Worm (Caenorhabditis elegans) whole organism, mixed stage, embryonic: ENCODE results near the gene srh-207.
"Not testable (repeated sequence)": the region's sequence is repeated elsewhere in the genome, so short reads cannot be mapped to it uniquely, and the experiment has no call there.

Experiments used
- M03D4.4 ChIP-seq: sonication (generic microtip); optimal IDR thresholded peaks from 2 replicates; lab custom pipeline; 2017; ENCODE audit warnings: mild to moderate bottlenecking, missing genetic modification characterization, missing compliant biosample characterization
- bed-3 ChIP-seq: fragments of 200-800 bp; sonication (Bioruptor generic); optimal IDR thresholded peaks from 3 replicates; lab custom pipeline; 2018; ENCODE audit warnings: mild to moderate bottlenecking, missing genetic modification characterization, moderate library complexity, missing compliant biosample characterization
- blmp-1 ChIP-seq: fragments of 150-350 bp; optimal IDR thresholded peaks from 2 replicates; lab custom pipeline; 2014; ENCODE audit warnings: missing biosample characterization, missing genetic modification characterization
- ceh-39 ChIP-seq: fragments of 150-350 bp; optimal IDR thresholded peaks from 2 replicates; lab custom pipeline; 2014; ENCODE audit warnings: missing biosample characterization, missing genetic modification characterization
- ceh-43 ChIP-seq: fragments of 200-800 bp; sonication (Bioruptor generic); optimal IDR thresholded peaks from 2 replicates; lab custom pipeline; 2018; ENCODE audit warnings: mild to moderate bottlenecking, missing genetic modification characterization, moderate library complexity, missing compliant biosample characterization
- ceh-83 ChIP-seq: fragments of 200-800 bp; sonication (Bioruptor generic); optimal IDR thresholded peaks from 2 replicates; lab custom pipeline; 2018; ENCODE audit warnings: mild to moderate bottlenecking, missing genetic modification characterization, missing compliant biosample characterization
- ces-1 ChIP-seq: fragments of 150-350 bp; optimal IDR thresholded peaks from 2 replicates; lab custom pipeline; 2014; ENCODE audit warnings: missing biosample characterization, missing genetic modification reagents, missing genetic modification characterization
- cnd-1 ChIP-seq: fragments of 200-800 bp; sonication (Bioruptor generic); optimal IDR thresholded peaks from 2 replicates; lab custom pipeline; 2018; ENCODE audit warnings: mild to moderate bottlenecking, missing genetic modification characterization, missing compliant biosample characterization
- drap-1 ChIP-seq: fragments of 200-800 bp; sonication (Bioruptor generic); optimal IDR thresholded peaks from 3 replicates; lab custom pipeline; 2018; ENCODE audit warnings: mild to moderate bottlenecking, missing genetic modification characterization, missing compliant biosample characterization
- elt-1 ChIP-seq: sonication (generic microtip); optimal IDR thresholded peaks from 2 replicates; lab custom pipeline; 2017; ENCODE audit warnings: missing genetic modification characterization, mild to moderate bottlenecking, missing compliant biosample characterization, antibody characterized with exemption, moderate library complexity, borderline replicate concordance; ENCODE audit not compliant: insufficient read depth
- elt-3 ChIP-seq: fragments of 150-350 bp; optimal IDR thresholded peaks from 2 replicates; lab custom pipeline; 2014; ENCODE audit warnings: missing biosample characterization, missing genetic modification characterization
- flh-1 ChIP-seq: fragments of 200-800 bp; sonication (Bioruptor generic); optimal IDR thresholded peaks from 2 replicates; lab custom pipeline; 2018; ENCODE audit warnings: mild to moderate bottlenecking, missing genetic modification characterization, moderate library complexity, missing compliant biosample characterization
- ham-2 ChIP-seq: fragments of 200-800 bp; sonication (Bioruptor generic); optimal IDR thresholded peaks from 2 replicates; lab custom pipeline; 2018; ENCODE audit warnings: mild to moderate bottlenecking, missing genetic modification characterization, missing compliant biosample characterization
- hlh-1 ChIP-seq: fragments of 150-350 bp; optimal IDR thresholded peaks from 2 replicates; lab custom pipeline; 2014; ENCODE audit warnings: missing biosample characterization, missing genetic modification reagents, missing genetic modification characterization
- lin-13 ChIP-seq: fragments of 150-350 bp; optimal IDR thresholded peaks from 2 replicates; lab custom pipeline; 2014; ENCODE audit warnings: missing biosample characterization, missing genetic modification characterization
- lin-32 ChIP-seq: fragments of 200-800 bp; sonication (Bioruptor generic); optimal IDR thresholded peaks from 2 replicates; lab custom pipeline; 2018; ENCODE audit warnings: mild to moderate bottlenecking, missing genetic modification characterization, missing compliant biosample characterization
- lsy-2 ChIP-seq: fragments of 150-350 bp; optimal IDR thresholded peaks from 2 replicates; lab custom pipeline; 2014; ENCODE audit warnings: missing biosample characterization, missing genetic modification characterization
- mab-5 ChIP-seq: fragments of 150-350 bp; optimal IDR thresholded peaks from 2 replicates; lab custom pipeline; 2014; ENCODE audit warnings: missing biosample characterization, missing genetic modification characterization
- mep-1 ChIP-seq: fragments of 150-350 bp; optimal IDR thresholded peaks from 2 replicates; lab custom pipeline; 2017; ENCODE audit warnings: missing biosample characterization, missing genetic modification reagents, missing genetic modification characterization, inconsistent platforms
- mls-2 ChIP-seq: sonication (generic microtip); optimal IDR thresholded peaks from 2 replicates; lab custom pipeline; 2016; ENCODE audit warnings: mild to moderate bottlenecking, missing genetic modification characterization, moderate library complexity, missing compliant biosample characterization
- nhr-12 ChIP-seq: fragments of 150-350 bp; optimal IDR thresholded peaks from 2 replicates; lab custom pipeline; 2014; ENCODE audit warnings: missing biosample characterization, missing genetic modification characterization
- nhr-2 ChIP-seq: fragments of 150-350 bp; optimal IDR thresholded peaks from 2 replicates; lab custom pipeline; 2014; ENCODE audit warnings: missing biosample characterization, missing genetic modification characterization
- nhr-237 ChIP-seq: fragments of 150-350 bp; optimal IDR thresholded peaks from 2 replicates; lab custom pipeline; 2014; ENCODE audit warnings: missing biosample characterization, missing genetic modification characterization
- nhr-28 ChIP-seq: fragments of 150-350 bp; optimal IDR thresholded peaks from 2 replicates; lab custom pipeline; 2014; ENCODE audit warnings: missing biosample characterization, missing genetic modification characterization
- nhr-76 ChIP-seq: sonication (generic microtip); optimal IDR thresholded peaks from 2 replicates; lab custom pipeline; 2017; ENCODE audit warnings: missing biosample characterization, missing genetic modification characterization
- pha-4 ChIP-seq: fragments of 150-350 bp; optimal IDR thresholded peaks from 2 replicates; lab custom pipeline; 2018; ENCODE audit warnings: missing biosample characterization, missing genetic modification reagents, missing genetic modification characterization
- sem-2 ChIP-seq: fragments of 200-800 bp; sonication (Bioruptor generic); optimal IDR thresholded peaks from 2 replicates; lab custom pipeline; 2018; ENCODE audit warnings: mild to moderate bottlenecking, missing genetic modification characterization, missing compliant biosample characterization
- sptf-1 ChIP-seq: sonication (generic microtip); optimal IDR thresholded peaks from 2 replicates; lab custom pipeline; 2017; ENCODE audit warnings: mild to moderate bottlenecking, missing genetic modification characterization, moderate library complexity, missing compliant biosample characterization
- tbx-8 ChIP-seq: fragments of 200-800 bp; sonication (Bioruptor generic); optimal IDR thresholded peaks from 2 replicates; lab custom pipeline; 2018; ENCODE audit warnings: mild to moderate bottlenecking, missing genetic modification characterization, moderate library complexity, missing compliant biosample characterization
- unc-120 ChIP-seq: sonication (generic microtip); optimal IDR thresholded peaks from 2 replicates; lab custom pipeline; 2017; ENCODE audit warnings: missing genetic modification characterization, missing compliant biosample characterization; ENCODE audit not compliant: poor library complexity, severe bottlenecking
- unc-39 ChIP-seq: fragments of 150-350 bp; optimal IDR thresholded peaks from 2 replicates; lab custom pipeline; 2014; ENCODE audit warnings: missing biosample characterization, missing genetic modification characterization
- unc-62 ChIP-seq: fragments of 150-350 bp; optimal IDR thresholded peaks from 2 replicates; lab custom pipeline; 2014; ENCODE audit warnings: missing biosample characterization, missing genetic modification reagents, missing genetic modification characterization
- zip-8 ChIP-seq: fragments of 150-350 bp; optimal IDR thresholded peaks from 2 replicates; lab custom pipeline; 2014; ENCODE audit warnings: missing biosample characterization, missing genetic modification characterization
- ztf-11 ChIP-seq: fragments of 150-350 bp; optimal IDR thresholded peaks from 2 replicates; lab custom pipeline; 2014; ENCODE audit warnings: missing biosample characterization, missing genetic modification characterization

srh-207 gene

DNA sequence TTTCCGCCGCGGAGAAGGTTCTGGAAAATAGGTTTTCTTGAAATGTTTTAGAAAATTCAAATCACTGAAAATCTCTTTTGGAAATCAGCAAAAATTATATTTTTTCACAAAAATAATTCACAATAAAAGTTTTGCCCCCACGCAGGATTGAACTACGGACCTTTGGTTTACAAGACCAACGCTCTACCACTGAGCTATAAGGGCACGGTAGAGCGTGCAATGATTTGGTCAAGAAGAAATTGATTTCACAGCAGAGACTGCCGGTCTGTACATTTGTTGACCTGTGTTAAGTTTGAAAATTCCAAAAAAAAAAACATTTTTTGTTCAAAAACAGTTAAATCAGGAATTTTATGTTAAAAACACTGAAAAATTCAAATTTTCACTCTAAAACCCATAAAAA lies 2.3 kb upstream of the srh-207 start:
- TF ChIP-seq zip-8 (tag; lab: Kevin White, UChicago) (no peak), unc-62 (GFP tag; lab: Kevin White, UChicago) (no peak), unc-120 (tag; lab: Kevin White, UChicago) (no peak), lsy-2 (tag; lab: Kevin White, UChicago) (no peak), lin-13 (tag; lab: Kevin White, UChicago) (no peak), bed-3 (GFP tag; lab: Kevin White, UChicago) (no peak), sem-2 (GFP tag; lab: Kevin White, UChicago) (no peak), pha-4 (no peak), mls-2 (tag; lab: Kevin White, UChicago) (no peak), hlh-1 (no peak)

DNA sequence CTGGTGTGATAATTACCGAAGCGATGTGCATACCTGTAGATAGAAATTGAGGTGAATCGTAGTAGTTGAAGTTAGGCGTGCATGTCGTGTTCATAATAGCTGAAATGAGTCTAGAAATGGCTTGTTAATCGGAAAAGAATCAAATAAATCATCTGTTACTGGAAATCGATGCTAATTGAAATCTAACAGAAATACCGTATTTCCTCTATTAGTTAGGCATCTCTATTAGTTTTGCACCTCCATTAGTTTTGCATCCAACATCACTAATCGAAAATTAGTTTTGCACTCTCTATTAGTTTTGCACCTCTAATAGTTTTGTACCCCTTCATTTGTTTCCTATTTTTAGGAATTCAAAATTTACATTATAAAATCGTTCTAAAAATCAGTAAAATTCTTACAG lies 5.3 kb downstream of the srh-207 start, which contains the start of gene srh-209:
srh-209 (minus strand) TSS at position 101 of the 400 bp plus-strand sequence.
- not testable (repeated sequence) for TF ChIP-seq bed-3 (GFP tag; lab: Kevin White, UChicago); ceh-39 (tag; lab: Kevin White, UChicago); blmp-1 (tag; lab: Kevin White, UChicago)

DNA sequence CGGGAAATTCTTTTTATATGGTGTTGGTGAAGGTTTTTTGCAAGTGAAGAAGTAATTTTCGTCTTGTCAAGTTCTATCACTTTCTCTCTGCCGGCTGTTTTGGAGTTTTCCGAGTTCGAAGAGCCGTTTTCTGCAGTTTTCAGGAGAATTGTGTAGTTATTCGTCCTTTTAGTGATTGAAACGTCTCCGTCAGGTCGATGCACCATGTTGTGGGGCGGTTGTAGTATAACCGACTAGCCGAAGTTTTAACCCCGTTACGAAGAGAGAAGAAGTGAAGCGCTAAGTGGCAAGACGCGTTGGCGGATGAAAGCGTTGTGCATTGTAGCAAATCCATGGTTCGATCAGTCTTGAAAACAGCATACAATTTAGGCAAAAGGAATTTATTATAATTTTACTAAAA lies 7.3 kb downstream of the srh-207 start:
- TF ChIP-seq ceh-43 (GFP tag; lab: Kevin White, UChicago): no peak
- TF ChIP-seq unc-120 (tag; lab: Kevin White, UChicago): no peak
- TF ChIP-seq lsy-2 (tag; lab: Kevin White, UChicago): no peak
- no peak for TF ChIP-seq mls-2 (tag; lab: Kevin White, UChicago)
- no peak for TF ChIP-seq zip-8 (tag; lab: Kevin White, UChicago)
- no peak for TF ChIP-seq drap-1
- no peak for TF ChIP-seq ceh-39 (tag; lab: Kevin White, UChicago)
- TF ChIP-seq pha-4: no peak
- no peak for TF ChIP-seq cnd-1 (tag; lab: Kevin White, UChicago)
- TF ChIP-seq sptf-1 (tag; lab: Kevin White, UChicago): no peak
- no peak for TF ChIP-seq lin-13 (tag; lab: Kevin White, UChicago)
- no peak for TF ChIP-seq nhr-28 (tag; lab: Kevin White, UChicago)
- TF ChIP-seq nhr-76: no peak
- TF ChIP-seq hlh-1: no peak

DNA sequence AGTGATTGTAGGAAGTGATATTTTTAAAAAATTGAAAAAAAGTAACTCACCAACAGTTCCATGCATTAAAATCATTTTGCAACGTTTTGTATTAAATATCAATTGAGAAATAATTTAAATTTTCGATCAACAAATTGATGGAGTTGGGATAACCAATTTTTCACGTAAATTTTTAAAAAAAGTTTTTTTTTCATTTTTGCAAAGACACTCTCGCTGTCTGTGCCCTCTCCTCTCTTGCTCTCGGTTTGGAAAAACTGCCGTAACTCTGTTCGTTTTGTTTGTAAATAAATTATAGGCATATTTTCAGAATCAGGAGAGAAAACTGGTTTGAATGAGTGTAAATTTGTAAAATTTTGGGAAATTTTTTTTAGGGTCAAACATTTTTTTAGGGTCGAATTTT lies 12.2 kb downstream of the srh-207 start, which contains the start of gene Y51A2B.16:
Y51A2B.16 (minus strand) TSS at position 101 of the 400 bp plus-strand sequence.
- TF ChIP-seq lin-13 (tag; lab: Kevin White, UChicago) (no peak), M03D4.4 (tag; lab: Kevin White, UChicago) (no peak), ceh-83 (GFP tag; lab: Kevin White, UChicago) (no peak), ham-2 (GFP tag; lab: Kevin White, UChicago) (no peak), elt-1 (tag; lab: Kevin White, UChicago) (no peak), nhr-2 (tag; lab: Kevin White, UChicago) (no peak), nhr-28 (tag; lab: Kevin White, UChicago) (no peak), ztf-11 (tag; lab: Kevin White, UChicago) (no peak), bed-3 (GFP tag; lab: Kevin White, UChicago) (no peak), ces-1 (GFP tag; lab: Kevin White, UChicago) (no peak), nhr-12 (tag; lab: Kevin White, UChicago) (no peak), unc-120 (tag; lab: Kevin White, UChicago) (no peak), flh-1 (GFP tag; lab: Kevin White, UChicago) (no peak)

DNA sequence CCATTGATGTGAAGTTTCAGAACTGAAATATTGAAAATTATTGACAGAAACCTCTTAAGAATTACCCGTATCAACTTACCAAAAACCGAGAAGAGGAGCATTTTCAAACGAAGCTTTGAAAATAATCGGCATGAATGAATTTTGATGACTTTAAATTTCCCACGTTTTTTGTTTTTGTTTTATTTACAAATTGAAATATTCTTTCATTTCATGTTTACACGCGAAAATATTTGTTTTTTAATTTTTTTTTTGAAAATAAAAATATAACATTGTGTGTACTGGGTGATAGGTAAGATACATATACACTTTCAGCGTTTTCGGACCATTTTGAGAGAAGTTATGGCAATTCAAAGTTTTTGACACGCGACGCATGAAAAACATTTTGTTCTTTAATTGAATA lies 14.4 kb downstream of the srh-207 start, which contains the start of gene Y51A2B.9:
Y51A2B.9 (minus strand) TSS at position 101 of the 400 bp plus-strand sequence.
- TF ChIP-seq tbx-8 (GFP tag; lab: Kevin White, UChicago): no peak

DNA sequence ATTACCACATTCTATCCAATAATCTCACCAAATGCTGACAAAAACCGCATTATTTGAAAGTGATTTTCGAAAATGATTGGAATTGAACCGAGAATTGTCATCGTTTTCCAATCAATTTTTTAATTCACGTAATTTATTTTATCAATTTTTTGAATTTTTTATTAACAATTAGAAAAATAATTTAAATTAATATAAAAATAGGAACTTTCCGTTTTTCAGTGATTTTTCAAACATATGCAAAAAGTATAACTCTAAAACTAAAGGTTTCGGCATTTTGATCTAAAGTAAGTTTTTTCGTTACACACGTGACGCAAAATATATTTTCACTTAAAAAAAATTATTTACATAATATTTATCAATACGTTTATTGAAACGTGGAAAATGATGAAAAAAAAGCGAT lies 15.8 kb downstream of the srh-207 start, which contains the start of gene Y51A2B.6:
Y51A2B.6 (minus strand) TSS at position 101 of the 400 bp plus-strand sequence.
- TF ChIP-seq flh-1 (GFP tag; lab: Kevin White, UChicago) (no peak), ceh-39 (tag; lab: Kevin White, UChicago) (no peak), lin-13 (tag; lab: Kevin White, UChicago) (no peak), lin-32 (GFP tag; lab: Kevin White, UChicago) (no peak), ztf-11 (tag; lab: Kevin White, UChicago) (no peak), unc-39 (tag; lab: Kevin White, UChicago) (no peak), ham-2 (GFP tag; lab: Kevin White, UChicago) (no peak), lsy-2 (tag; lab: Kevin White, UChicago) (no peak), mab-5 (tag; lab: Kevin White, UChicago) (no peak), elt-3 (tag; lab: Kevin White, UChicago) (no peak), nhr-237 (tag; lab: Kevin White, UChicago) (no peak), hlh-1 (no peak), mep-1 (no peak), sptf-1 (tag; lab: Kevin White, UChicago) (no peak), unc-62 (GFP tag; lab: Kevin White, UChicago) (no peak), ceh-83 (GFP tag; lab: Kevin White, UChicago) (no peak)
